ENCODE assay signal across 5 fruit fly cellular contexts in the genomic region with DNA sequence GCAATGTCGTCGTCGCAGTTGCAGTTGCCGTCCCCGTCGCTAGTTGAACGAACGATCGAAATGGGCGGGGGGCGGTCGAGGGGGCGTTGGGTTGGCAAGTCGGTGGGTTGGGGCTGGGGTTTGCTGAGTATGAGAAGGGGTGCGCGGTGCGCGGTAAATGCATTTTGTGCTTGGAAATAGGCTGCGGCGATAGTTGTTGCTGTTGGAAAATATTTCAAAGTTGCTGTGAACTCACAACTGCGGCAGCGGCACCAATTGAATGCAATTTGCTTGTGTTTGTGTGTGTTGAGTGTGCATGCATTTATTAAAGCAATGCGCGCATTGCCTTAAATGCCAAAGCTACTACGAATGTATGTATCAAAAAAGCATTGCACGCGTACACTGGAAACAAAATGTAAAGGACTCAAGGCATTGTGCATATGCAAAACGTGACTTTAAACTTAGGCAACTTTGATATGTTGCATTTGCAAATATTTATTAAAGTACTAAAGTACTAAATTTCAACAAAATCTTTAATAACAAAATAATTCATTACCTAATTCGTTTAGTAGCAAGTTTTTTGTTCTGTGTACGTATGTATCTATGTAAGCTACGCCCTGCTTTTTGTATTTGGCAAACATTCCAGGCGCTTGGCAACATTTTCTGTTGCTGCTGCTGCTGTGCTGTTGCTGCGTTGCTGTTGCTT.
TF ChIP-seq lines count a peak whose summit lies in the region.

No protein-coding gene starts in this region.

- TF ChIP-seq CTCF in whole organism, embryonic (GFP tag; optimal IDR thresholded peaks at IDR 0.05; lab: Kevin White, UChicago): no peak

TF ChIP-seq in whole organism, adult, 20 proteins besides CTCF, POLR2A, EP300 and RAD21 (continues in another document):
- TF ChIP-seq Clk (GFP tag; optimal IDR thresholded peaks at IDR 0.05; lab: Kevin White, UChicago) (no peak), Crg-1 (GFP tag; optimal IDR thresholded peaks at IDR 0.05; lab: Kevin White, UChicago) (no peak), ovo (GFP tag; optimal IDR thresholded peaks at IDR 0.05; lab: Kevin White, UChicago) (no peak), CG33017 (tag; optimal IDR thresholded peaks at IDR 0.05; lab: Kevin White, UChicago) (no peak), Mnt (GFP tag; optimal IDR thresholded peaks at IDR 0.05; lab: Kevin White, UChicago) (no peak), kay (GFP tag; lab: Kevin White, UChicago; ENCODE audit: borderline replicate concordance) (no peak), CG12768 (GFP tag; optimal IDR thresholded peaks at IDR 0.05; lab: Kevin White, UChicago) (peak; percentile 46), bab1 (GFP tag; optimal IDR thresholded peaks at IDR 0.05; lab: Kevin White, UChicago) (no peak), pad (GFP tag; optimal IDR thresholded peaks at IDR 0.05; lab: Kevin White, UChicago) (no peak), tj (GFP tag; optimal IDR thresholded peaks at IDR 0.05; lab: Kevin White, UChicago) (peak; percentile 13), cic (GFP tag; optimal IDR thresholded peaks at IDR 0.05; lab: Kevin White, UChicago) (no peak), CG7101 (tag; optimal IDR thresholded peaks at IDR 0.05; lab: Kevin White, UChicago) (peak; percentile 29), Hr96 (GFP tag; optimal IDR thresholded peaks at IDR 0.05; lab: Kevin White, UChicago) (no peak), toe (GFP tag; optimal IDR thresholded peaks at IDR 0.05; lab: Kevin White, UChicago) (no peak), CG5204 (GFP tag; optimal IDR thresholded peaks at IDR 0.05; lab: Kevin White, UChicago) (no peak), CG14711 (tag; optimal IDR thresholded peaks at IDR 0.05; lab: Kevin White, UChicago) (no peak), CG11617 (GFP tag; optimal IDR thresholded peaks at IDR 0.05; lab: Kevin White, UChicago) (no peak)

TF ChIP-seq in whole organism, embryonic, 481 proteins besides CTCF, POLR2A, EP300 and RAD21 (continues in another document):
- TF ChIP-seq CG6765 (GFP tag; optimal IDR thresholded peaks at IDR 0.05; lab: Kevin White, UChicago) (no peak), CG8388 (GFP tag; optimal IDR thresholded peaks at IDR 0.05; lab: Kevin White, UChicago) (peak; percentile 57), CG10979 (tag; optimal IDR thresholded peaks at IDR 0.05; lab: Kevin White, UChicago) (peak; percentile 75), nom (GFP tag; optimal IDR thresholded peaks at IDR 0.05; lab: Kevin White, UChicago) (peak; percentile 34), Eip74EF (GFP tag; optimal IDR thresholded peaks at IDR 0.05; lab: Kevin White, UChicago) (peak in 1 of 2 experiments; percentile 18), Mes4 (GFP tag; optimal IDR thresholded peaks at IDR 0.05; lab: Kevin White, UChicago) (peak; percentile 41), hth (optimal IDR thresholded peaks at IDR 0.05; lab: Kevin White, UChicago) (no peak), bcd (GFP tag; optimal IDR thresholded peaks at IDR 0.05; lab: Kevin White, UChicago) (no peak), Usf (GFP tag; optimal IDR thresholded peaks at IDR 0.05; lab: Kevin White, UChicago) (no peak), CG17912 (GFP tag; optimal IDR thresholded peaks at IDR 0.05; lab: Kevin White, UChicago) (no peak), CG11247 (GFP tag; IDR thresholded peaks at IDR 0.05; lab: Robert Waterston, UW) (no peak), gem (tag; optimal IDR thresholded peaks at IDR 0.05; lab: Kevin White, UChicago) (peak; percentile 78), scrt (GFP tag; optimal IDR thresholded peaks at IDR 0.05; lab: Kevin White, UChicago) (no peak), Max (GFP tag; optimal IDR thresholded peaks at IDR 0.05; lab: Kevin White, UChicago) (peak; percentile 45), CoRest (tag; optimal IDR thresholded peaks at IDR 0.05; lab: Kevin White, UChicago) (peak; percentile 49), sisA (GFP tag; IDR thresholded peaks at IDR 0.05; lab: Robert Waterston, UW) (peak; percentile 63), sens (GFP tag; lab: Kevin White, UChicago) (peak; percentile 90), stc (GFP tag; IDR thresholded peaks at IDR 0.05; lab: Robert Waterston, UW) (no peak)

TF ChIP-seq in whole organism, prepupa, 60 proteins besides CTCF, POLR2A, EP300 and RAD21 (continues in another document):
- TF ChIP-seq pdm3 (GFP tag; optimal IDR thresholded peaks at IDR 0.05; lab: Kevin White, UChicago): peak; percentile 94
- peak; percentile 40 for TF ChIP-seq Smox (GFP tag; optimal IDR thresholded peaks at IDR 0.05; lab: Kevin White, UChicago)
- TF ChIP-seq eg (GFP tag; IDR thresholded peaks at IDR 0.05; lab: Robert Waterston, UW): peak; percentile 99
- TF ChIP-seq esn (GFP tag; optimal IDR thresholded peaks at IDR 0.05; lab: Kevin White, UChicago): peak; percentile 64
- peak; percentile 90 for TF ChIP-seq acj6 (GFP tag; optimal IDR thresholded peaks at IDR 0.05; lab: Kevin White, UChicago)
- TF ChIP-seq Sox14 (GFP tag; optimal IDR thresholded peaks at IDR 0.05; lab: Kevin White, UChicago): peak; percentile 93
- no peak for TF ChIP-seq Blimp-1 (GFP tag; optimal IDR thresholded peaks at IDR 0.05; lab: Kevin White, UChicago)
- TF ChIP-seq Eip78C (GFP tag; lab: Kevin White, UChicago): peak; percentile 98
- TF ChIP-seq achi (GFP tag; optimal IDR thresholded peaks at IDR 0.05; lab: Kevin White, UChicago): peak; percentile 93
- peak; percentile 93 for TF ChIP-seq CG10631 (GFP tag; optimal IDR thresholded peaks at IDR 0.05; lab: Kevin White, UChicago)
- TF ChIP-seq fd59A (GFP tag; optimal IDR thresholded peaks at IDR 0.05; lab: Kevin White, UChicago): peak; percentile 90
- TF ChIP-seq spab (GFP tag; optimal IDR thresholded peaks at IDR 0.05; lab: Kevin White, UChicago): peak; percentile 79
- peak; percentile 88 for TF ChIP-seq Eip75B (GFP tag; optimal IDR thresholded peaks at IDR 0.05; lab: Kevin White, UChicago)
- TF ChIP-seq CG32006 (GFP tag; optimal IDR thresholded peaks at IDR 0.05; lab: Kevin White, UChicago): peak; percentile 98
- peak; percentile 99 for TF ChIP-seq CG15336 (GFP tag; IDR thresholded peaks at IDR 0.05; lab: Robert Waterston, UW)
- peak; percentile 98 for TF ChIP-seq CG6276 (GFP tag; optimal IDR thresholded peaks at IDR 0.05; lab: Kevin White, UChicago)
- no peak for TF ChIP-seq fd85E (GFP tag; optimal IDR thresholded peaks at IDR 0.05; lab: Kevin White, UChicago)
- peak; percentile 62 for TF ChIP-seq cyc (GFP tag; optimal IDR thresholded peaks at IDR 0.05; lab: Kevin White, UChicago)

TF ChIP-seq in whole organism, pupa, 21 proteins besides CTCF, POLR2A, EP300 and RAD21 (continues in another document):
- TF ChIP-seq Snoo (tag; optimal IDR thresholded peaks at IDR 0.05; lab: Kevin White, UChicago) (peak; percentile 33), rn (GFP tag; IDR thresholded peaks at IDR 0.05; lab: Robert Waterston, UW) (peak; percentile 96), CG10348 (GFP tag; IDR thresholded peaks at IDR 0.05; lab: Robert Waterston, UW) (peak; percentile 83), CG34367 (tag; optimal IDR thresholded peaks at IDR 0.05; lab: Kevin White, UChicago) (peak; percentile 93), EcR (GFP tag; optimal IDR thresholded peaks at IDR 0.05; lab: Kevin White, UChicago) (peak; percentile 79), CG32121 (GFP tag; IDR thresholded peaks at IDR 0.05; lab: Robert Waterston, UW) (peak; percentile 98), CG4496 (GFP tag; IDR thresholded peaks at IDR 0.05; lab: Robert Waterston, UW) (peak; percentile 99), Ets98B (GFP tag; IDR thresholded peaks at IDR 0.05; lab: Robert Waterston, UW) (peak; percentile 97), CG13204 (GFP tag; optimal IDR thresholded peaks at IDR 0.05; lab: Kevin White, UChicago) (peak; percentile 56), CG15710 (tag; optimal IDR thresholded peaks at IDR 0.05; lab: Kevin White, UChicago) (peak; percentile 88), gl (tag; optimal IDR thresholded peaks at IDR 0.05; lab: Kevin White, UChicago) (peak; percentile 78), CG12605 (GFP tag; IDR thresholded peaks at IDR 0.05; lab: Robert Waterston, UW) (peak; percentile 95), D1 (tag; optimal IDR thresholded peaks at IDR 0.05; lab: Kevin White, UChicago) (peak; percentile 90), CG8159 (tag; optimal IDR thresholded peaks at IDR 0.05; lab: Kevin White, UChicago) (peak; percentile 88), Pif1B (GFP tag; optimal IDR thresholded peaks at IDR 0.05; lab: Kevin White, UChicago) (peak; percentile 92), Pif1A (GFP tag; optimal IDR thresholded peaks at IDR 0.05; lab: Kevin White, UChicago) (peak; percentile 94), fd96Ca (GFP tag; IDR thresholded peaks at IDR 0.05; lab: Robert Waterston, UW) (peak; percentile 96), CG9948 (tag; optimal IDR thresholded peaks at IDR 0.05; lab: Kevin White, UChicago) (peak; percentile 97), CG14655 (GFP tag; optimal IDR thresholded peaks at IDR 0.05; lab: Kevin White, UChicago) (peak; percentile 98)

TF ChIP-seq in whole organism, wandering third instar larva, 38 proteins besides CTCF, POLR2A, EP300 and RAD21 (continues in another document):
- TF ChIP-seq Sp1 (GFP tag; optimal IDR thresholded peaks at IDR 0.05; lab: Kevin White, UChicago): no peak
- no peak for TF ChIP-seq dl (GFP tag; optimal IDR thresholded peaks at IDR 0.05; lab: Kevin White, UChicago; ENCODE audit: insufficient read depth in 1 of 2, partially characterized antibody in 2 of 2)
- no peak for TF ChIP-seq CG32264 (GFP tag; optimal IDR thresholded peaks at IDR 0.05; lab: Kevin White, UChicago)
- TF ChIP-seq GATAd (GFP tag; optimal IDR thresholded peaks at IDR 0.05; lab: Kevin White, UChicago): no peak
- peak; percentile 2 for TF ChIP-seq HLH106 (tag; optimal IDR thresholded peaks at IDR 0.05; lab: Kevin White, UChicago)
- no peak for TF ChIP-seq Myc (optimal IDR thresholded peaks at IDR 0.05; lab: Kevin White, UChicago)
- TF ChIP-seq Hr83 (GFP tag; optimal IDR thresholded peaks at IDR 0.05; lab: Kevin White, UChicago; ENCODE audit: poor library complexity, severe bottlenecking): no peak
- no peak for TF ChIP-seq CG9705 (GFP tag; optimal IDR thresholded peaks at IDR 0.05; lab: Kevin White, UChicago)
- no peak for TF ChIP-seq Jra (GFP tag; optimal IDR thresholded peaks at IDR 0.05; lab: Kevin White, UChicago)
- no peak for TF ChIP-seq pan (optimal IDR thresholded peaks at IDR 0.05; lab: Kevin White, UChicago)
- no peak for TF ChIP-seq Mio (GFP tag; optimal IDR thresholded peaks at IDR 0.05; lab: Kevin White, UChicago)
- no peak for TF ChIP-seq woc (GFP tag; optimal IDR thresholded peaks at IDR 0.05; lab: Kevin White, UChicago)
- TF ChIP-seq Abd-B (GFP tag; optimal IDR thresholded peaks at IDR 0.05; lab: Kevin White, UChicago): no peak
- TF ChIP-seq tai (GFP tag; optimal IDR thresholded peaks at IDR 0.05; lab: Kevin White, UChicago): peak; percentile 27
- TF ChIP-seq psq (GFP tag; optimal IDR thresholded peaks at IDR 0.05; lab: Kevin White, UChicago): no peak
- TF ChIP-seq Rel (GFP tag; optimal IDR thresholded peaks at IDR 0.05; lab: Kevin White, UChicago): no peak
- TF ChIP-seq Rel (tag; optimal IDR thresholded peaks at IDR 0.05; lab: Kevin White, UChicago): no peak
- TF ChIP-seq dsf (GFP tag; optimal IDR thresholded peaks at IDR 0.05; lab: Kevin White, UChicago; ENCODE audit: borderline replicate concordance): no peak
- peak; percentile 57 for TF ChIP-seq h (GFP tag; optimal IDR thresholded peaks at IDR 0.05; lab: Kevin White, UChicago)
- peak; percentile 37 for TF ChIP-seq rgr (GFP tag; optimal IDR thresholded peaks at IDR 0.05; lab: Kevin White, UChicago)
- TF ChIP-seq ey (GFP tag; optimal IDR thresholded peaks at IDR 0.05; lab: Kevin White, UChicago): peak; percentile 50
